Worm (Caenorhabditis elegans) whole organism, young adult: ENCODE data around the gene tag-297.

Experiments
- cebp-2 ChIP-seq: fragments of 200-800 bp; sonication (Bioruptor generic); IDR thresholded peaks from 2 replicates; pipeline ENCODE4 v1.3.6; 2022; ENCODE audit warnings: missing genetic modification characterization, missing compliant biosample characterization
- dpl-1 ChIP-seq: fragments of 150-350 bp; optimal IDR thresholded peaks from 2 replicates; lab custom pipeline; 2014; ENCODE audit warnings: missing biosample characterization, missing genetic modification reagents, missing genetic modification characterization
- nhr-120 ChIP-seq: fragments of 200-800 bp; sonication (Bioruptor generic); IDR thresholded peaks from 2 replicates; pipeline ENCODE4 v1.3.6; 2022; ENCODE audit warnings: missing genetic modification characterization, missing compliant biosample characterization
- snpc-3.4 ChIP-seq: sonication (generic microtip); optimal IDR thresholded peaks from 2 replicates; lab custom pipeline; 2017; ENCODE audit warnings: missing genetic modification characterization, mild to moderate bottlenecking, missing compliant biosample characterization, antibody characterized with exemption, moderate library complexity, missing genotype, missing genetic modification reagents
- snpc-4 ChIP-seq, 5 experiments: fragments of 150-350 bp in 1 of 5; sonication (generic microtip) in 4 of 5; optimal IDR thresholded peaks; 2 replicates each; lab custom pipeline; 2014 to 2018; ENCODE audit warnings: missing genetic modification characterization in 5 of 5, missing biosample characterization in 3 of 5, antibody characterized with exemption in 2 of 5, mild to moderate bottlenecking in 2 of 5, missing compliant biosample characterization in 2 of 5, missing genotype in 2 of 5, moderate library complexity in 2 of 5, missing genetic modification reagents in 1 of 5
- unc-130 ChIP-seq: sonication (generic microtip); optimal IDR thresholded peaks from 2 replicates; lab custom pipeline; 2016; ENCODE audit warnings: missing genetic modification reagents, missing genetic modification characterization, missing compliant biosample characterization
- unc-62 ChIP-seq: fragments of 150-350 bp; optimal IDR thresholded peaks from 2 replicates; lab custom pipeline; 2014; ENCODE audit warnings: missing biosample characterization, missing genetic modification reagents, missing genetic modification characterization
- zfh-2 ChIP-seq: fragments of 200-800 bp; sonication (Bioruptor generic); conservative IDR thresholded peaks from 2 replicates; pipeline ENCODE4 v1.3.6; 2022; ENCODE audit warnings: missing genetic modification reagents, missing genetic modification characterization, missing compliant biosample characterization
- ztf-28 ChIP-seq: fragments of 200-800 bp; sonication (Bioruptor generic); IDR thresholded peaks from 2 replicates; pipeline ENCODE4 v1.3.6; 2022; ENCODE audit warnings: missing genetic modification reagents, missing genetic modification characterization, missing compliant biosample characterization

- no peak for TF ChIP-seq dpl-1 (GFP tag; lab: Kevin White, UChicago)
- no peak for TF ChIP-seq snpc-4 (GFP tag; optimal IDR thresholded peaks at IDR 0.05; lab: Kevin White, UChicago)
- TF ChIP-seq snpc-4 (tag; optimal IDR thresholded peaks at IDR 0.05; lab: Kevin White, UChicago): no peak
- no peak for TF ChIP-seq unc-130 (GFP tag; lab: Kevin White, UChicago)
- no peak for TF ChIP-seq cebp-2
- no peak for TF ChIP-seq unc-62
- TF ChIP-seq zfh-2 (GFP tag; lab: Robert Waterston, UW): no peak
- TF ChIP-seq nhr-120 (GFP tag; lab: Robert Waterston, UW): no peak
- TF ChIP-seq snpc-3.4 (tag; lab: Kevin White, UChicago): no peak
- TF ChIP-seq ztf-28 (GFP tag; lab: Robert Waterston, UW): no peak
Observed at ce11 chrII:14606172-14606571, 21.3 kb upstream of the tag-297 start, which contains the start of gene arl-3.
